Worm (Caenorhabditis elegans) whole organism, young adult: ENCODE measurements around the gene Y59A8B.21.
A peak's percentile ranks its signal among the peaks of the same experiment; 100 is the strongest.

Experiments
- D2030.7 ChIP-seq: fragments of 200-800 bp; sonication (Bioruptor generic); IDR thresholded peaks from 2 replicates; pipeline ENCODE4 v1.3.6; 2022; ENCODE audit warnings: missing genetic modification reagents, missing genetic modification characterization, missing compliant biosample characterization
- F23B12.7 ChIP-seq: sonication (generic microtip); optimal IDR thresholded peaks from 2 replicates; lab custom pipeline; 2017; ENCODE audit warnings: missing genetic modification characterization, mild to moderate bottlenecking, missing compliant biosample characterization, antibody characterized with exemption, moderate library complexity; ENCODE audit not compliant: insufficient read depth
- F49E8.2 ChIP-seq: sonication (generic microtip); optimal IDR thresholded peaks from 3 replicates; lab custom pipeline; 2017; ENCODE audit warnings: missing genetic modification characterization, mild to moderate bottlenecking, missing compliant biosample characterization, antibody characterized with exemption, moderate library complexity; ENCODE audit not compliant: insufficient read depth
- F57A8.1 ChIP-seq: fragments of 200-800 bp; sonication (Bioruptor generic); optimal IDR thresholded peaks from 2 replicates; lab custom pipeline; 2018; ENCODE audit warnings: mild to moderate bottlenecking, missing genetic modification characterization, moderate library complexity, missing compliant biosample characterization
- Y79H2A.3 ChIP-seq: fragments of 200-800 bp; sonication (Bioruptor generic); conservative IDR thresholded peaks from 2 replicates; pipeline ENCODE4 v1.3.6; 2022; ENCODE audit warnings: missing genetic modification reagents, missing genetic modification characterization, missing compliant biosample characterization
- ZK185.1 ChIP-seq: sonication (generic microtip); optimal IDR thresholded peaks from 2 replicates; lab custom pipeline; 2016; ENCODE audit warnings: mild to moderate bottlenecking, missing genetic modification characterization, missing compliant biosample characterization; ENCODE audit not compliant: poor library complexity, severe bottlenecking
- aptf-2 ChIP-seq: fragments of 200-800 bp; sonication (Bioruptor generic); conservative IDR thresholded peaks from 2 replicates; pipeline ENCODE4 v1.3.6; 2022; ENCODE audit warnings: missing genetic modification reagents, missing genetic modification characterization, missing compliant biosample characterization
- aptf-3 ChIP-seq: fragments of 200-800 bp; sonication (Bioruptor generic); IDR thresholded peaks from 2 replicates; pipeline ENCODE4 v1.3.6; 2022; ENCODE audit warnings: missing genetic modification characterization, missing compliant biosample characterization
- attf-3 ChIP-seq: fragments of 200-800 bp; sonication (Bioruptor generic); conservative IDR thresholded peaks from 2 replicates; pipeline ENCODE4 v1.3.6; 2022; ENCODE audit warnings: missing genetic modification reagents, missing genetic modification characterization, missing compliant biosample characterization
- attf-6 ChIP-seq: fragments of 200-800 bp; sonication (Bioruptor generic); IDR thresholded peaks from 2 replicates; pipeline ENCODE4 v1.3.6; 2022; ENCODE audit warnings: missing genetic modification reagents, missing genetic modification characterization, missing compliant biosample characterization
- ceh-100 ChIP-seq: fragments of 200-800 bp; sonication (Bioruptor generic); IDR thresholded peaks from 2 replicates; pipeline ENCODE4 v1.3.6; 2022; ENCODE audit warnings: missing genetic modification reagents, missing genetic modification characterization, missing compliant biosample characterization
- ceh-91 ChIP-seq: fragments of 200-800 bp; sonication (Bioruptor generic); IDR thresholded peaks from 2 replicates; pipeline ENCODE4 v1.3.6; 2022; ENCODE audit warnings: missing genetic modification reagents, missing genetic modification characterization, missing compliant biosample characterization
- chd-7 ChIP-seq: sonication (generic microtip); optimal IDR thresholded peaks from 2 replicates; lab custom pipeline; 2016; ENCODE audit warnings: mild to moderate bottlenecking, missing genetic modification characterization, moderate library complexity, missing compliant biosample characterization
- dpff-1 ChIP-seq: sonication (generic microtip); optimal IDR thresholded peaks from 2 replicates; lab custom pipeline; 2017; ENCODE audit warnings: mild to moderate bottlenecking, missing genetic modification characterization, missing compliant biosample characterization
- dpl-1 ChIP-seq: fragments of 150-350 bp; optimal IDR thresholded peaks from 2 replicates; lab custom pipeline; 2014; ENCODE audit warnings: missing biosample characterization, missing genetic modification reagents, missing genetic modification characterization
- egrh-3 ChIP-seq: fragments of 200-800 bp; sonication (Bioruptor generic); IDR thresholded peaks from 2 replicates; pipeline ENCODE4 v1.3.6; 2022; ENCODE audit warnings: missing genetic modification reagents, missing genetic modification characterization, missing compliant biosample characterization
- ets-4 ChIP-seq: fragments of 200-800 bp; sonication (Bioruptor generic); optimal IDR thresholded peaks from 2 replicates; lab custom pipeline; 2018; ENCODE audit warnings: mild to moderate bottlenecking, missing genetic modification characterization, missing compliant biosample characterization
- gei-17 ChIP-seq: fragments of 200-800 bp; sonication (Bioruptor generic); optimal IDR thresholded peaks from 2 replicates; lab custom pipeline; 2018; ENCODE audit warnings: mild to moderate bottlenecking, missing genetic modification characterization, missing compliant biosample characterization
- hmg-20 ChIP-seq: fragments of 200-800 bp; sonication (Bioruptor generic); IDR thresholded peaks from 2 replicates; pipeline ENCODE4 v1.3.6; 2022; ENCODE audit warnings: missing genetic modification reagents, missing genetic modification characterization, missing compliant biosample characterization
- let-607 ChIP-seq, 2 experiments: fragments of 200-800 bp in 1 of 2; sonication (Bioruptor generic) in 1 of 2; sonication (generic microtip) in 1 of 2; optimal IDR thresholded peaks; 2 replicates each; lab custom pipeline; 2016 to 2018; ENCODE audit warnings: mild to moderate bottlenecking in 2 of 2, missing compliant biosample characterization in 2 of 2, missing genetic modification characterization in 2 of 2, moderate library complexity in 2 of 2, missing genotype in 1 of 2
- lin-40 ChIP-seq: sonication (generic microtip); optimal IDR thresholded peaks from 2 replicates; lab custom pipeline; 2016; ENCODE audit warnings: missing genetic modification characterization, mild to moderate bottlenecking, missing compliant biosample characterization, missing genotype, missing genetic modification reagents
- lin-54 ChIP-seq: fragments of 200-800 bp; sonication (Bioruptor generic); optimal IDR thresholded peaks from 2 replicates; lab custom pipeline; 2018; ENCODE audit warnings: mild to moderate bottlenecking, missing genetic modification characterization, missing compliant biosample characterization
- lsl-1 ChIP-seq: fragments of 200-800 bp; sonication (Bioruptor generic); optimal IDR thresholded peaks from 2 replicates; lab custom pipeline; 2018; ENCODE audit warnings: mild to moderate bottlenecking, missing genetic modification characterization, moderate library complexity, missing compliant biosample characterization
- mcd-1 ChIP-seq: fragments of 200-800 bp; sonication (Bioruptor generic); IDR thresholded peaks from 2 replicates; pipeline ENCODE4 v1.3.6; 2022; ENCODE audit warnings: missing genetic modification reagents, missing genetic modification characterization, missing compliant biosample characterization
- nfya-1 ChIP-seq: sonication (generic microtip); optimal IDR thresholded peaks from 2 replicates; lab custom pipeline; 2017; ENCODE audit warnings: antibody characterized with exemption, missing compliant biosample characterization, missing genetic modification characterization, borderline replicate concordance; ENCODE audit not compliant: insufficient read depth
- nhr-80 ChIP-seq: sonication (generic microtip); optimal IDR thresholded peaks from 2 replicates; lab custom pipeline; 2016; ENCODE audit warnings: missing genetic modification characterization, missing compliant biosample characterization
- pbrm-1 ChIP-seq: fragments of 200-800 bp; sonication (Bioruptor generic); IDR thresholded peaks from 2 replicates; pipeline ENCODE4 v1.3.6; 2022; ENCODE audit warnings: missing genetic modification reagents, missing genetic modification characterization, missing compliant biosample characterization
- rpc-1 ChIP-seq, 2 experiments: fragments of 150-350 bp in 1 of 2; sonication (generic microtip) in 1 of 2; optimal IDR thresholded peaks; 2 replicates each; lab custom pipeline; 2014 to 2018; ENCODE audit warnings: missing biosample characterization in 1 of 2, missing genetic modification characterization in 1 of 2, missing genetic modification reagents in 1 of 2, missing genotype in 1 of 2
- snpc-1.1 ChIP-seq: sonication (generic microtip); optimal IDR thresholded peaks from 2 replicates; lab custom pipeline; 2017; ENCODE audit warnings: missing genetic modification characterization, mild to moderate bottlenecking, missing compliant biosample characterization, antibody characterized with exemption, moderate library complexity, missing genotype, missing genetic modification reagents; ENCODE audit not compliant: insufficient read depth
- somi-1 ChIP-seq: fragments of 200-800 bp; sonication (Bioruptor generic); optimal IDR thresholded peaks from 2 replicates; lab custom pipeline; 2018; ENCODE audit warnings: mild to moderate bottlenecking, missing genetic modification characterization, missing compliant biosample characterization
- sptf-2 ChIP-seq: fragments of 200-800 bp; sonication (Bioruptor generic); optimal IDR thresholded peaks from 2 replicates; lab custom pipeline; 2018; ENCODE audit warnings: mild to moderate bottlenecking, missing genetic modification characterization, missing compliant biosample characterization
- tbx-9 ChIP-seq: sonication (generic microtip); optimal IDR thresholded peaks from 2 replicates; lab custom pipeline; 2016; ENCODE audit warnings: borderline replicate concordance, missing genetic modification characterization, inconsistent platforms, missing compliant biosample characterization
- zfh-2 ChIP-seq: fragments of 200-800 bp; sonication (Bioruptor generic); conservative IDR thresholded peaks from 2 replicates; pipeline ENCODE4 v1.3.6; 2022; ENCODE audit warnings: missing genetic modification reagents, missing genetic modification characterization, missing compliant biosample characterization
- zim-3 ChIP-seq: sonication (generic microtip); optimal IDR thresholded peaks from 2 replicates; lab custom pipeline; 2017; ENCODE audit warnings: mild to moderate bottlenecking, missing genetic modification characterization, moderate library complexity, missing compliant biosample characterization
- ztf-25 ChIP-seq: fragments of 200-800 bp; sonication (Bioruptor generic); IDR thresholded peaks from 2 replicates; pipeline ENCODE4 v1.3.6; 2022; ENCODE audit warnings: missing genetic modification reagents, missing genetic modification characterization, missing compliant biosample characterization
- ztf-26 ChIP-seq: sonication (generic microtip); optimal IDR thresholded peaks from 2 replicates; lab custom pipeline; 2017; ENCODE audit warnings: missing genetic modification characterization, missing compliant biosample characterization
- ztf-28 ChIP-seq: fragments of 200-800 bp; sonication (Bioruptor generic); IDR thresholded peaks from 2 replicates; pipeline ENCODE4 v1.3.6; 2022; ENCODE audit warnings: missing genetic modification reagents, missing genetic modification characterization, missing compliant biosample characterization
- ztf-6 ChIP-seq: fragments of 200-800 bp; sonication (Bioruptor generic); IDR thresholded peaks from 2 replicates; pipeline ENCODE4 v1.3.6; 2022; ENCODE audit warnings: missing genetic modification reagents, missing genetic modification characterization, missing compliant biosample characterization

Y59A8B.21 gene

ce11 chrV:17951172-17951999, 34.7 kb upstream of the Y59A8B.21 start, which contains the start of gene Y59A8B.24 (continued):
- TF ChIP-seq F49E8.2 (tag; lab: Kevin White, UChicago): no peak
- TF ChIP-seq egrh-3 (GFP tag; lab: Robert Waterston, UW): peak; percentile 96
- TF ChIP-seq ceh-100 (GFP tag; lab: Robert Waterston, UW): 0 out of 2 replicates have a peak, but pooled peaks have one; percentile 17
- peak; percentile 48; the same call in 1 of the 2 replicates for TF ChIP-seq ceh-91
- no peak for TF ChIP-seq F57A8.1 (GFP tag; lab: Kevin White, UChicago)
- TF ChIP-seq ztf-26: peak; percentile 86
- peak; percentile 53 for TF ChIP-seq gei-17 (GFP tag; lab: Kevin White, UChicago)
- TF ChIP-seq mcd-1: peak; percentile 89
- no peak for TF ChIP-seq dpl-1 (GFP tag; lab: Kevin White, UChicago)
- peak; percentile 32 for TF ChIP-seq zim-3 (tag; lab: Kevin White, UChicago)
- TF ChIP-seq nfya-1: no peak
- peak; percentile 67 for TF ChIP-seq ets-4 (GFP tag; lab: Kevin White, UChicago)
- TF ChIP-seq nhr-80 (tag; lab: Kevin White, UChicago): peak; percentile 97
- no peak for TF ChIP-seq rpc-1 (optimal IDR thresholded peaks at IDR 0.05; lab: Kevin White, UChicago)
- TF ChIP-seq rpc-1 (tag; optimal IDR thresholded peaks at IDR 0.05; lab: Kevin White, UChicago): no peak
- peak; percentile 21 for TF ChIP-seq lsl-1 (GFP tag; lab: Kevin White, UChicago)
- TF ChIP-seq somi-1: peak; percentile 42
- no peak for TF ChIP-seq aptf-2 (GFP tag; lab: Robert Waterston, UW)
- TF ChIP-seq D2030.7 (GFP tag; lab: Robert Waterston, UW): 0 out of 2 replicates have a peak, but pooled peaks have one; percentile 29
- peak; percentile 33 for TF ChIP-seq sptf-2 (GFP tag; lab: Kevin White, UChicago)
- peak; percentile 88 for TF ChIP-seq chd-7 (tag; lab: Kevin White, UChicago)
- TF ChIP-seq attf-3 (GFP tag; lab: Robert Waterston, UW): 0 out of 2 replicates have a peak, but pooled peaks have one; percentile 28
- TF ChIP-seq F23B12.7 (tag; lab: Kevin White, UChicago): peak; percentile 28
- no peak for TF ChIP-seq ZK185.1
- no peak for TF ChIP-seq aptf-3 (GFP tag; lab: Robert Waterston, UW)
- peak; percentile 81 for TF ChIP-seq pbrm-1 (GFP tag; lab: Robert Waterston, UW)
- no peak for TF ChIP-seq ztf-28 (GFP tag; lab: Robert Waterston, UW)
- 0 out of 2 replicates have a peak, but pooled peaks have one; percentile 72 for TF ChIP-seq ztf-6 (GFP tag; lab: Robert Waterston, UW)
- peak; percentile 68; the same call in 1 of the 2 replicates for TF ChIP-seq attf-6 (GFP tag; lab: Robert Waterston, UW)
- no peak for TF ChIP-seq snpc-1.1 (tag; lab: Kevin White, UChicago)
- TF ChIP-seq let-607 (tag; optimal IDR thresholded peaks at IDR 0.05; lab: Kevin White, UChicago): peak; percentile 41 to 75
- TF ChIP-seq dpff-1 (tag; lab: Kevin White, UChicago): no peak
- TF ChIP-seq hmg-20 (GFP tag; lab: Robert Waterston, UW): no peak
- TF ChIP-seq Y79H2A.3 (GFP tag; lab: Robert Waterston, UW): no peak

ce11 chrV:17952280-17952679, 33.8 kb upstream of the Y59A8B.21 start:
- TF ChIP-seq tbx-9 (tag; lab: Kevin White, UChicago) (no peak), attf-3 (GFP tag; lab: Robert Waterston, UW) (no peak), lin-54 (no peak), ztf-25 (GFP tag; lab: Robert Waterston, UW) (0 out of 2 replicates have a peak, but pooled peaks have one; percentile 16), zfh-2 (GFP tag; lab: Robert Waterston, UW) (peak; percentile 51; the same call in 1 of the 2 replicates), lin-40 (no peak)
